Worm (Caenorhabditis elegans) whole organism, dauer: Measurements from ENCODE around the gene F44A2.7.

Experiments
- unc-62 ChIP-seq: sonication (generic microtip); optimal IDR thresholded peaks from 2 replicates; lab custom pipeline; 2017; ENCODE audit warnings: missing biosample characterization, missing genetic modification reagents, missing genetic modification characterization

F44A2.7 gene

DNA sequence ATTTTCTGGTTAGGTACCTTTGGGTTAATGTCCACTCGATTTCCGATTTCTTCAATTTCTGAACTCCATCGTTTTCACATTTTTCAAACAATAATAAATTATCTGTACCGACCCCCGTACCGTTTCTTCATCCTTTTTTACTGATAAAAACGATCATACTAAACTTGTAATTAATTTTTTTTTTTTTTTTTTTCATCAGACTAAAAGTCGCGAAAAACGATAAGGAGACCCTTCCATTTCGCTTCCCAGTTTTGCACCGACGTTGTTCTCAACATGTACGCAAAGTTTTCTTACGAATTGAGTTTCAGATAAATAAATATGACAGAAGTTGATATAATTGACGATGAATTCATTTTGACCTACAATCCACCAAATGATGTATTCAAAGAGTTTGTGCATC lies at the start of gene F44A2.7:
TSS of gene F44A2.7 (plus strand) at position 301 of the 400 bp plus-strand sequence.
- TF ChIP-seq unc-62 (GFP tag; lab: Kevin White, UChicago) = no peak

DNA sequence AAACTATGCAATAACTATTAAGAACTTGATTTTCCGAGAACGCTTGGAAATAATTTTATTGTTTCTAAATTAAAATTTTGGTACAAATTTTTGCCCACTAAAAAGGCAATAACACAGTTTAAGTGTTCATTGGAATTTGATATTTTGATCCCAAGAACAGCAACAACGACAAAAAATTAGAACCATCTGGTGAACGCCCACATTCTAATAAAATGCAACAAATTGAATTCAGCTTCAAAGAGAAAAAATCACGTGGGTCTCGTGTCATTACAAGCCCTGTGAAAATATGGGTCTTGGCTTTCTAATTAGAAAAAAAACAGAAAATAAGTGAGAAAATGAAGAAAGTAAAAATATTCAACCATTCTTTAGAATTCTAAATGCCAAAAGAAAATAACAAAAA lies 49.5 kb upstream of the F44A2.7 start:
- no peak for TF ChIP-seq unc-62 (GFP tag; lab: Kevin White, UChicago)

- no peak for TF ChIP-seq unc-62 (GFP tag; lab: Kevin White, UChicago)
Measured at ce11 chrV:9272624-9273023, 48.7 kb upstream of the F44A2.7 start.

ce11 chrV:9273587-9273986 lies 47.7 kb upstream of the F44A2.7 start:
- TF ChIP-seq unc-62 (GFP tag; lab: Kevin White, UChicago) = no peak

ce11 chrV:9274127-9275042 lies 46.9 kb upstream of the F44A2.7 start:
- TF ChIP-seq unc-62 (GFP tag; lab: Kevin White, UChicago) = no peak

ce11 chrV:9282110-9282509 lies 39.2 kb upstream of the F44A2.7 start, which contains the start of gene hlh-10:
hlh-10 (minus strand) TSS chrV:9282210.
- TF ChIP-seq unc-62 (GFP tag; lab: Kevin White, UChicago) = no peak

- TF ChIP-seq unc-62 (GFP tag; lab: Kevin White, UChicago) = no peak
Measured at ce11 chrV:9283452-9283851, 37.8 kb upstream of the F44A2.7 start.

DNA sequence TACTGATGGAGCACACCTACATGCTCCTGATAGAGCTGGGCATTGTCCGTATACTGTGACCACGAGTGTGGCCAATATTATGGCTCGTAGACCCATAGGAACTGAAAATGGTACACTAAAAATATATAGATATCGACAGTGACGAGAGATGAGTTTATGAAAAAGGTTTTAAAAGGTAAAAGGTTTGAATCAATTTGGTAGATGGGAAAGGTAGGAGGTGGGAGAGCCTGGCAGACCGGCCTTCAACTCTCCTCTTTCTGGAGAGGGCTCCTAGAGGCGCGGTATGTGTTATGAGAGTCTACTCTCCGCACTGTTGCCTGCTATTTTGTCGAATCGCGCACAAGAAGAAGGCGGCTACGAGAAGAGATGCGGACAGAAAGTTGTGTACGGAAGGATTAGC lies 33.8 kb upstream of the F44A2.7 start, which contains the start of gene lron-2:
TSS of gene lron-2 (minus strand) at position 101 of the 400 bp plus-strand sequence.
- no peak for TF ChIP-seq unc-62 (GFP tag; lab: Kevin White, UChicago)

DNA sequence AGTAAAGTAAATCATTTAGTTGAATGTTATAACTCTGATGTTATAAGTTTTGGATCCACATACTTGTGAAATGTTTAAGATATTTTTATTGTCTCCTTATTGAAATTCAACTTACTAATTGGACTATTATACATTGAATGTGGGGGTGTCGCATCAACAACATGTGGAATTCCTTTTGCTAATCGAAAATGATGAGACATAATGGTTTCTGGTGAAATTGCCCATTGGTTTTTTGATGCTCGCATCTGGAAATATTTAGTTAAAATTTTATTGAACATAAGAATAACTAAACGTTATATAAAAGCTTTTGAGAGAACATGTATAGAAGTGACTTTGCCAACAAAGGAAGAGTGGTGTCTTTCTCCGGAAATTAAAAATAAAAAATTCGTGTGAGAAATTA lies 29.4 kb upstream of the F44A2.7 start, which contains the start of gene ZK682.7:
TSS of gene ZK682.7 (minus strand) at position 247 of the 400 bp plus-strand sequence.
- TF ChIP-seq unc-62 (GFP tag; lab: Kevin White, UChicago) = no peak

DNA sequence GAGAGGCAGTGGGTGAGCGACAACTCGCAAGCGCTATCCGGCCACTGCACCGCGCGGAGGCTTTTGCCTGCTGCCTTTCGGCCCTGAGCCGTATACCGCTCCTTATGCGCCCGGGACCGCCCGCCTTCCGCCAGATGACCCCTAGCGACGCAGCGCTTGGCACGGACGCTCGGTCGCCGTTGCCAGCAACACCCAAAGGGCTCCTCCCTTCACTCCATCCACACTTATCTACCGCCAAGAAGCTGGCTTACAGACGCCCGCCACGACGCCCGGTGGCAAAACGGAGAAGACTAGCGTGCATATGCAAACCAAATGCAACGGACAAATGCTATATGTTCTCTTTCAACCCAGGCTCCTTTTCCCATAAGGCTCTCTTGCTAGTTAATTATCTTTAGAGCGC lies 27.9 kb upstream of the F44A2.7 start:
- TF ChIP-seq unc-62 (GFP tag; lab: Kevin White, UChicago) = no peak

- TF ChIP-seq unc-62 (GFP tag; lab: Kevin White, UChicago) = no peak
Measured at ce11 chrV:9295581-9295980, 25.7 kb upstream of the F44A2.7 start.

- TF ChIP-seq unc-62 (GFP tag; lab: Kevin White, UChicago) = no peak
Measured at ce11 chrV:9297332-9297731, 24.0 kb upstream of the F44A2.7 start, which contains the start of gene F44A2.5. F44A2.5 (plus strand) TSS chrV:9297632.

DNA sequence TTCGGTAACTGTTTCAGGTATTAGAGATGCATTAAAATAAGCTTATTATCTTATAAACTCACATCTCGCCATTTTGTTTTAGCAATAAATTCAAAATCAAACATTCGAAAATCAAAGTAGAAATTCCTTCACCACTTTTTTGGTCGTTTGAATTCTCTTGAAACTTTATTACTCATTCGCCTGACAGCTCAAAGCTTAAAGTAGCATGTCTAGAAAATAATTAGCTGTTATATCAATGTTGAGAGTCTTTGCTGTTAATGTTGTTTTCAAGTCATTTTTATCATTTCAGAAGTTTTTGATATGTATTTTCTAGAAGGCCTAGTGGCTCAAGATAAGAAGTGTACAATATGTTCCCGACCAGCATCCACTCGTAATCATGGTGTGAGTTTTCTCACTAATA lies 18.3 kb upstream of the F44A2.7 start, which contains the start of gene nhr-39:
TSS of gene nhr-39 (plus strand) at position 301 of the 400 bp plus-strand sequence.
- TF ChIP-seq unc-62 (GFP tag; lab: Kevin White, UChicago) = no peak

DNA sequence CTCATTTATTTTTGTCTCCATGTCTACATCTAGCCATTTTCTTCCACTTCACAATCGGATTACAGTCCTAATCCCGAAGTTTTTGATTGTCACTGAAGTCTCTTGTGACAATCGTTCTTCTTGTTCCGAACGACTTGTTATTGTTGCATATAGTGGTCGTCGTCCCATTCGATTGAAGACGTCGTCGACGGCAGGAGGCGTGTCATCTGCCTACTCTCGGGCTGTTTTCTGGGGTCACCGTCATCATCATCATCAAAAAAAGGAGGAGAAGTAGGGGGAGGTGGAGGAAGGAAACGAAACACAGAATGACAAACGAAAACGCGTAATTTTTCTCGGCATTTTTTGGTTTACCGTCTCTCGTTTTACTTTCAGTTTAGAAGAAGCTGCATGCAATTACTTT lies 16.2 kb upstream of the F44A2.7 start, which contains the start of gene F44A2.3:
TSS of gene F44A2.3 (plus strand) at position 301 of the 400 bp plus-strand sequence.
- no peak for TF ChIP-seq unc-62 (GFP tag; lab: Kevin White, UChicago)

- TF ChIP-seq unc-62 (GFP tag; lab: Kevin White, UChicago) = no peak
Measured at ce11 chrV:9312377-9312776, 8.9 kb upstream of the F44A2.7 start.

DNA sequence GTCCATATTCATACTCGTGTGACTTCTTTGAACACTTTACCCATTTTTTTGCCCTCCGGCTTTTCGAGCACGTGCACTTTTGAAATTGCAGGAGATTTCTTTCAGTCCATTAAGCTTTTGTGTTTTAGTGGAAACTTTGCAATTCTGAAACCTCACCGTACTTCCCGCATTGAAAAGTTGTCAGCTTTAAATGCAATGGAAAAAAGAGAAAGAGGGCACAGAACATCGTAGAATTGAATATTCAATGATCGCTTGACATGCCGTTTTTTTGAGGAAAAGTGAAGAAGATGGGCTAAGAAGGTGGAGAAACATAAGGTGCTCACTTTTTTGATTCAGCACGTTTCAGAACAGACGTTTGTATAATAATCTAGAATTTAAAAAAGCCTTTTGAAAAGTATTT lies 6.9 kb upstream of the F44A2.7 start:
- no peak for TF ChIP-seq unc-62 (GFP tag; lab: Kevin White, UChicago)
